Worm (Caenorhabditis elegans): ENCODE data around the gene Y9C12A.1.

Y9C12A.1 gene

ce11 chrX:727737-728136 is 45.1 kb upstream of the Y9C12A.1 start (continued):
- TF ChIP-seq hif-1 (tag; optimal IDR thresholded peaks at IDR 0.05) (peak; percentile 20 to 59), saeg-2 (GFP tag; IDR thresholded peaks at IDR 0.05) (no peak), zip-11 (GFP tag; IDR thresholded peaks at IDR 0.05) (no peak), lin-1 (GFP tag; IDR thresholded peaks at IDR 0.05) (peak; percentile 58; the same call in 1 of the 2 replicates), arid-1 (GFP tag; conservative IDR thresholded peaks at IDR 0.05) (peak; percentile 55; the same call in 1 of the 2 replicates), php-3 (GFP tag; IDR thresholded peaks at IDR 0.05) (peak; percentile 74), F26F4.8 (GFP tag; conservative IDR thresholded peaks at IDR 0.05) (no peak), jun-1 (tag; optimal IDR thresholded peaks at IDR 0.05) (peak; percentile 69), ceh-62 (tag; optimal IDR thresholded peaks at IDR 0.05) (no peak), fos-1 (tag; optimal IDR thresholded peaks at IDR 0.05) (no peak), aly-2 (tag; optimal IDR thresholded peaks at IDR 0.05) (no peak), nhr-77 (tag; optimal IDR thresholded peaks at IDR 0.05) (peak; percentile 8), nhr-237 (tag; optimal IDR thresholded peaks at IDR 0.05) (no peak), duxl-1 (tag; optimal IDR thresholded peaks at IDR 0.05; ENCODE audit: poor library complexity) (peak; percentile 89), mxl-3 (GFP tag; optimal IDR thresholded peaks at IDR 0.05) (peak; percentile 78), hlh-11 (tag; optimal IDR thresholded peaks at IDR 0.05) (peak; percentile 90), nhr-11 (tag; optimal IDR thresholded peaks at IDR 0.05) (peak; percentile 42), lsy-2 (tag; optimal IDR thresholded peaks at IDR 0.05) (peak in 1 of 2 experiments; percentile 61), nhr-25 (tag; optimal IDR thresholded peaks at IDR 0.05; ENCODE audit: borderline replicate concordance, insufficient read depth) (peak; percentile 7), madf-9 (GFP tag; conservative IDR thresholded peaks at IDR 0.05) (no peak), gei-8 (GFP tag; optimal IDR thresholded peaks at IDR 0.05) (no peak), tag-97 (GFP tag; IDR thresholded peaks at IDR 0.05) (no peak), hmg-1.1 (GFP tag; IDR thresholded peaks at IDR 0.05) (peak; percentile 82), ceh-28 (tag; optimal IDR thresholded peaks at IDR 0.05) (peak; percentile 90), fkh-10 (GFP tag; optimal IDR thresholded peaks at IDR 0.05) (no peak), zip-2 (tag; optimal IDR thresholded peaks at IDR 0.05) (no peak), F10B5.3 (tag; optimal IDR thresholded peaks at IDR 0.05) (peak; percentile 84), ztf-7 (tag; optimal IDR thresholded peaks at IDR 0.05) (no peak), ctbp-1 (GFP tag; IDR thresholded peaks at IDR 0.05) (peak; percentile 66), T20F7.1 (GFP tag; optimal IDR thresholded peaks at IDR 0.05) (no peak), pqm-1 (tag; optimal IDR thresholded peaks at IDR 0.05) (peak; percentile 22), T26A8.4 (GFP tag; IDR thresholded peaks at IDR 0.05) (peak; percentile 82), mdl-1 (tag; optimal IDR thresholded peaks at IDR 0.05) (peak in 1 of 2 experiments; percentile 29), nhr-6 (tag; optimal IDR thresholded peaks at IDR 0.05) (peak; percentile 91), hlh-30 (tag; optimal IDR thresholded peaks at IDR 0.05; ENCODE audit: insufficient read depth) (peak; percentile 81), ceh-44 (GFP tag; IDR thresholded peaks at IDR 0.05) (0 out of 2 replicates have a peak, but pooled peaks have one; percentile 32), ceh-20 (GFP tag; IDR thresholded peaks at IDR 0.05) (0 out of 2 replicates have a peak, but pooled peaks have one; percentile 54), unc-62 (GFP tag; optimal IDR thresholded peaks at IDR 0.05 in 1 of 2) (no peak), unc-62 (tag; optimal IDR thresholded peaks at IDR 0.05) (no peak), dmd-9 (GFP tag; IDR thresholded peaks at IDR 0.05) (0 out of 2 replicates have a peak, but pooled peaks have one; percentile 24), spr-1 (tag; optimal IDR thresholded peaks at IDR 0.05) (peak; percentile 53), lir-3 (tag; optimal IDR thresholded peaks at IDR 0.05) (peak; percentile 18), ces-1 (GFP tag; optimal IDR thresholded peaks at IDR 0.05) (no peak), F49E8.2 (tag; optimal IDR thresholded peaks at IDR 0.05; ENCODE audit: borderline replicate concordance) (no peak), nhr-48 (tag; optimal IDR thresholded peaks at IDR 0.05) (peak; percentile 62)
